Fruit fly (Drosophila melanogaster) whole organism, prepupa: ENCODE data around the gene Nmd3.

Experiments
- Blimp-1 ChIP-seq: fragments of 200-800 bp; sonication (Bioruptor generic); optimal IDR thresholded peaks from 3 replicates; lab custom pipeline; 2017; ENCODE audit warnings: missing biosample characterization, missing genetic modification characterization, mild to moderate bottlenecking, moderate library complexity, missing genetic modification reagents
- CG10631 ChIP-seq: fragments of 200-800 bp; sonication (Bioruptor generic); optimal IDR thresholded peaks from 2 replicates; lab custom pipeline; 2016; ENCODE audit warnings: missing biosample characterization, missing genetic modification characterization
- CG10669 ChIP-seq: fragments of 200-800 bp; sonication (Bioruptor generic); optimal IDR thresholded peaks from 3 replicates; lab custom pipeline; 2018; ENCODE audit warnings: missing biosample characterization, mild to moderate bottlenecking, missing genetic modification characterization, moderate library complexity
- CG11294 ChIP-seq: fragments of 200-800 bp; sonication (Bioruptor generic); IDR thresholded peaks from 2 replicates; pipeline ENCODE4 v1.3.6; 2022; ENCODE audit warnings: missing biosample characterization, missing genetic modification characterization
- CG15336 ChIP-seq: fragments of 200-800 bp; sonication (Bioruptor generic); IDR thresholded peaks from 2 replicates; pipeline ENCODE4 v1.3.6; 2022; ENCODE audit warnings: missing biosample characterization, missing genetic modification characterization
- CG1621 ChIP-seq: fragments of 200-800 bp; sonication (Bioruptor generic); optimal IDR thresholded peaks from 3 replicates; lab custom pipeline; 2018; ENCODE audit warnings: missing biosample characterization, mild to moderate bottlenecking, missing genetic modification characterization
- CG16779 ChIP-seq: fragments of 200-800 bp; sonication (Bioruptor generic); optimal IDR thresholded peaks from 3 replicates; lab custom pipeline; 2017; ENCODE audit warnings: missing biosample characterization, mild to moderate bottlenecking, missing genetic modification characterization
- CG3032 ChIP-seq: fragments of 200-800 bp; optimal IDR thresholded peaks from 2 replicates; lab custom pipeline; 2019; ENCODE audit warnings: missing biosample characterization, mild to moderate bottlenecking, missing genetic modification characterization, moderate library complexity
- CG31627 ChIP-seq: fragments of 200-800 bp; sonication (Bioruptor generic); optimal IDR thresholded peaks from 3 replicates; lab custom pipeline; 2016; ENCODE audit warnings: missing biosample characterization, missing genetic modification characterization
- CG32006 ChIP-seq: fragments of 200-800 bp; sonication (Bioruptor generic); optimal IDR thresholded peaks from 3 replicates; lab custom pipeline; 2017; ENCODE audit warnings: missing biosample characterization, mild to moderate bottlenecking, missing genetic modification characterization
- CG34406 ChIP-seq: fragments of 200-800 bp; sonication (Bioruptor generic); optimal IDR thresholded peaks from 3 replicates; lab custom pipeline; 2016; ENCODE audit warnings: missing biosample characterization, missing genetic modification characterization
- CG4318 ChIP-seq: fragments of 200-800 bp; sonication (Bioruptor generic); optimal IDR thresholded peaks from 3 replicates; lab custom pipeline; 2017; ENCODE audit warnings: missing biosample characterization, mild to moderate bottlenecking, missing genetic modification characterization
- CG6276 ChIP-seq: fragments of 200-800 bp; sonication (Bioruptor generic); optimal IDR thresholded peaks from 2 replicates; lab custom pipeline; 2017; ENCODE audit warnings: missing biosample characterization, mild to moderate bottlenecking, missing genetic modification characterization
- CG6808 ChIP-seq: fragments of 200-800 bp; sonication (Bioruptor generic); optimal IDR thresholded peaks from 3 replicates; lab custom pipeline; 2017; ENCODE audit warnings: missing biosample characterization, missing genetic modification characterization, mild to moderate bottlenecking, moderate library complexity, missing genetic modification reagents
- CG6854 ChIP-seq: fragments of 200-800 bp; sonication (Bioruptor generic); optimal IDR thresholded peaks from 2 replicates; lab custom pipeline; 2017; ENCODE audit warnings: missing biosample characterization, mild to moderate bottlenecking, missing genetic modification characterization
- CG8119 ChIP-seq: fragments of 200-800 bp; sonication (Bioruptor generic); IDR thresholded peaks from 3 replicates; pipeline ENCODE4 v1.3.6; 2022; ENCODE audit warnings: missing biosample characterization, missing genetic modification characterization
- CG8632 ChIP-seq: fragments of 200-800 bp; sonication (Bioruptor generic); optimal IDR thresholded peaks from 3 replicates; lab custom pipeline; 2016; ENCODE audit warnings: missing biosample characterization, missing genetic modification characterization
- CG9139 ChIP-seq: fragments of 200-800 bp; sonication (Bioruptor generic); optimal IDR thresholded peaks from 3 replicates; lab custom pipeline; 2017; ENCODE audit warnings: missing biosample characterization, mild to moderate bottlenecking, missing genetic modification characterization
- Eip78C ChIP-seq: fragments of 200-800 bp; sonication (Bioruptor generic); peaks from one replicate; lab custom pipeline; 2016; ENCODE audit warnings: missing biosample characterization, missing genetic modification characterization
- Eip93F ChIP-seq: fragments of 200-800 bp; sonication (Bioruptor generic); optimal IDR thresholded peaks from 2 replicates; lab custom pipeline; 2016; ENCODE audit warnings: missing biosample characterization, mild to moderate bottlenecking, missing genetic modification characterization
- Ets21C ChIP-seq: fragments of 200-800 bp; sonication (Bioruptor generic); optimal IDR thresholded peaks from 3 replicates; lab custom pipeline; 2016; ENCODE audit warnings: missing biosample characterization, missing genetic modification characterization
- Hr38 ChIP-seq: sonication (Bioruptor generic); optimal IDR thresholded peaks from 2 replicates; lab custom pipeline; 2016; ENCODE audit warnings: missing biosample characterization, missing genetic modification characterization
- Hr4 ChIP-seq: fragments of 200-800 bp; sonication (Bioruptor generic); optimal IDR thresholded peaks from 3 replicates; lab custom pipeline; 2016; ENCODE audit warnings: missing biosample characterization, missing genetic modification characterization
- Lpt ChIP-seq: fragments of 200-800 bp; sonication (Bioruptor generic); optimal IDR thresholded peaks from 3 replicates; lab custom pipeline; 2016; ENCODE audit warnings: missing biosample characterization, missing genetic modification characterization
- Met ChIP-seq: fragments of 200-800 bp; sonication (Bioruptor generic); optimal IDR thresholded peaks from 3 replicates; lab custom pipeline; 2016; ENCODE audit warnings: missing biosample characterization, missing genetic modification characterization
- Sox102F ChIP-seq: fragments of 200-800 bp; sonication (Bioruptor generic); optimal IDR thresholded peaks from 2 replicates; lab custom pipeline; 2016; ENCODE audit warnings: missing biosample characterization, mild to moderate bottlenecking, missing genetic modification characterization
- Sox14 ChIP-seq: fragments of 200-800 bp; sonication (Bioruptor generic); optimal IDR thresholded peaks from 3 replicates; lab custom pipeline; 2016; ENCODE audit warnings: missing biosample characterization, missing genetic modification characterization
- Sox15 ChIP-seq: fragments of 200-800 bp; sonication (Bioruptor generic); optimal IDR thresholded peaks from 3 replicates; lab custom pipeline; 2016; ENCODE audit warnings: missing biosample characterization, missing genetic modification characterization
- achi ChIP-seq: fragments of 200-800 bp; sonication (Bioruptor generic); optimal IDR thresholded peaks from 3 replicates; lab custom pipeline; 2016; ENCODE audit warnings: missing biosample characterization, missing genetic modification characterization
- acj6 ChIP-seq: fragments of 200-800 bp; sonication (Bioruptor generic); optimal IDR thresholded peaks from 3 replicates; lab custom pipeline; 2016; ENCODE audit warnings: missing biosample characterization, missing genetic modification characterization
- cyc ChIP-seq: fragments of 200-800 bp; sonication (Bioruptor generic); optimal IDR thresholded peaks from 3 replicates; lab custom pipeline; 2016; ENCODE audit warnings: missing biosample characterization, missing genetic modification characterization
- dac ChIP-seq: fragments of 200-800 bp; sonication (Bioruptor generic); optimal IDR thresholded peaks from 2 replicates; lab custom pipeline; 2017; ENCODE audit warnings: missing biosample characterization, mild to moderate bottlenecking, missing genetic modification characterization
- esn ChIP-seq: fragments of 200-800 bp; sonication (Bioruptor generic); optimal IDR thresholded peaks from 2 replicates; lab custom pipeline; 2016; ENCODE audit warnings: missing biosample characterization, mild to moderate bottlenecking, missing genetic modification characterization, moderate library complexity
- fd85E ChIP-seq: fragments of 200-800 bp; sonication (Bioruptor generic); optimal IDR thresholded peaks from 3 replicates; lab custom pipeline; 2016; ENCODE audit warnings: missing biosample characterization, missing genetic modification characterization
- net ChIP-seq: fragments of 200-800 bp; sonication (Bioruptor generic); optimal IDR thresholded peaks from 3 replicates; lab custom pipeline; 2016; ENCODE audit warnings: missing biosample characterization, missing genetic modification characterization
- salr ChIP-seq, 2 experiments: fragments of 200-800 bp; sonication (Bioruptor generic); optimal IDR thresholded peaks; 3 replicates each; lab custom pipeline; 2016 to 2018; ENCODE audit warnings: missing biosample characterization in 2 of 2, missing genetic modification characterization in 2 of 2, mild to moderate bottlenecking in 1 of 2
- svp ChIP-seq: fragments of 200-800 bp; sonication (Bioruptor generic); peaks from one replicate; lab custom pipeline; 2016; ENCODE audit warnings: missing biosample characterization, missing genetic modification characterization

Gene Nmd3

dm6 chrX:2165394-2165793, 19.1 kb downstream of the Nmd3 start (continued):
- TF ChIP-seq CG8119 (peak; percentile 66), Blimp-1 (GFP tag; lab: Kevin White, UChicago) (no peak), CG6276 (peak; percentile 28), Eip78C (GFP tag; lab: Kevin White, UChicago) (peak; percentile 14), CG4318 (GFP tag; lab: Kevin White, UChicago) (peak; percentile 0), CG1621 (tag; lab: Kevin White, UChicago) (no peak), CG15336 (peak; percentile 72), Hr38 (GFP tag; lab: Kevin White, UChicago) (no peak), Sox14 (GFP tag; lab: Kevin White, UChicago) (no peak), CG9139 (GFP tag; lab: Kevin White, UChicago) (no peak), Eip93F (GFP tag; lab: Kevin White, UChicago) (no peak), fd85E (GFP tag; lab: Kevin White, UChicago) (no peak), Ets21C (GFP tag; lab: Kevin White, UChicago) (no peak), CG11294 (GFP tag; lab: Robert Waterston, UW) (peak; percentile 23; the same call in 1 of the 2 replicates), Sox15 (GFP tag; lab: Kevin White, UChicago) (no peak), Met (GFP tag; lab: Kevin White, UChicago) (no peak), CG3032 (tag; lab: Kevin White, UChicago) (no peak), esn (no peak), acj6 (GFP tag; lab: Kevin White, UChicago) (no peak), Lpt (GFP tag; lab: Kevin White, UChicago) (peak; percentile 35), net (no peak), CG32006 (GFP tag; lab: Kevin White, UChicago) (peak; percentile 62), Sox102F (GFP tag; lab: Kevin White, UChicago) (no peak), Hr4 (GFP tag; lab: Kevin White, UChicago) (peak; percentile 53), CG16779 (tag; lab: Kevin White, UChicago) (no peak)

dm6 chrX:2163358-2163757, 21.1 kb downstream of the Nmd3 start:
- TF ChIP-seq net: no peak
- TF ChIP-seq CG31627 (GFP tag; lab: Kevin White, UChicago): no peak
- no peak for TF ChIP-seq cyc (GFP tag; lab: Kevin White, UChicago)
- no peak for TF ChIP-seq CG10631 (GFP tag; lab: Kevin White, UChicago)
- TF ChIP-seq Sox102F (GFP tag; lab: Kevin White, UChicago): no peak
- no peak for TF ChIP-seq Met (GFP tag; lab: Kevin White, UChicago)
- TF ChIP-seq salr (GFP tag; optimal IDR thresholded peaks at IDR 0.05; lab: Kevin White, UChicago): no peak
- no peak for TF ChIP-seq CG10669 (GFP tag; lab: Kevin White, UChicago)
- TF ChIP-seq CG9139 (GFP tag; lab: Kevin White, UChicago): no peak
- no peak for TF ChIP-seq Eip93F (GFP tag; lab: Kevin White, UChicago)
- no peak for TF ChIP-seq dac
- no peak for TF ChIP-seq CG34406 (GFP tag; lab: Kevin White, UChicago)
- TF ChIP-seq CG3032 (tag; lab: Kevin White, UChicago): no peak
- TF ChIP-seq CG8632 (GFP tag; lab: Kevin White, UChicago): no peak
- TF ChIP-seq CG6854 (GFP tag; lab: Kevin White, UChicago): no peak
- TF ChIP-seq svp (GFP tag; lab: Kevin White, UChicago): no peak
- TF ChIP-seq CG6276: no peak
- no peak for TF ChIP-seq Hr38 (GFP tag; lab: Kevin White, UChicago)

DNA sequence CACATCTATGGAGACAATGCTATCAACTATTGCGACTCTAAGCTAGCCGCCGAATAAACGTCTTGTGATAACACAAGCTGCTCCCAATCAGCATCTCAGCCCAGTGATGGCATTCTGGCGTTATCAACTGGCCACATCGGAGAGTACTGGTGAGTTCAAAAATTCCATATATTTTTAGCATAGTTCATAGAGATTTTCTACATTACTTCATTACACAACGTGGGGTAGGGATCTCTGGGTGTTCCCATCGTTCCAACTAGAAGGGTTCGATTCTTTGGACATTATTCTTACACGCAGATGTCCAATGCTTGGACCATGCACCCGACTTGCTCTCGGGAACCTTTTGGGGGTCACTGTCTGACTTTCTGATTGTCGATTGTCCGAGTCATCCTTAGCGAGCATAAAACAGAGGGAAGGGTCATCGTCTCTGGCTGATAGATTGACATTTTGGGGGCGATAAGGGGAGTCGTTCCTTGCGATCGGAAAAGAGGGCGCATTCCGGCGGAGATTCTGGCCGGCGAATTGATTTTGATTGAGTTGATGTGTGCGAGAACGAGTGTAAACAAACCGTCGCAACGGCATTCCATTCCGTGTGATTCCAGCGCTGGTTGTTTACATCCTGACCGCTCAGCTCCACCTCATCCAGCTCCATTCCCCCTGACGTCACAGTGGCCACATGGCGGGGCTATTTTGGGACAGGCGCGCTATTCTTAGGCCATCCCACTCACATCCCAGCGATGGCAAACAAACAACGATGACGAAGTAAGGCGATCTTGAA, 22.1 kb downstream of the Nmd3 start, which contains the start of the genes Cyp4d1 and CG3630:
Cyp4d1 (minus strand) TSS at position 51 of the 778 bp plus-strand sequence.
CG3630 (plus strand) TSS at position 67 of the 778 bp plus-strand sequence.
- TF ChIP-seq CG1621 (tag; lab: Kevin White, UChicago): no peak
- TF ChIP-seq achi (GFP tag; lab: Kevin White, UChicago): no peak
- peak; percentile 96 for TF ChIP-seq svp (GFP tag; lab: Kevin White, UChicago)
- no peak for TF ChIP-seq CG31627 (GFP tag; lab: Kevin White, UChicago)
- no peak for TF ChIP-seq CG6808 (GFP tag; lab: Kevin White, UChicago)
- TF ChIP-seq, all 60 proteins: peak for 1
